Fruit fly (Drosophila melanogaster) S2 (cell line): ENCODE data around the gene Rbp1.

Experiments used
- CG8478 ChIP-seq: fragments of >200 bp; optimal IDR thresholded peaks from 2 replicates; lab custom pipeline; 2018
- CTCF ChIP-seq, 2 experiments: fragments of >200 bp; optimal IDR thresholded peaks; 2 replicates each; lab custom pipeline; 2018

Gene Rbp1

DNA sequence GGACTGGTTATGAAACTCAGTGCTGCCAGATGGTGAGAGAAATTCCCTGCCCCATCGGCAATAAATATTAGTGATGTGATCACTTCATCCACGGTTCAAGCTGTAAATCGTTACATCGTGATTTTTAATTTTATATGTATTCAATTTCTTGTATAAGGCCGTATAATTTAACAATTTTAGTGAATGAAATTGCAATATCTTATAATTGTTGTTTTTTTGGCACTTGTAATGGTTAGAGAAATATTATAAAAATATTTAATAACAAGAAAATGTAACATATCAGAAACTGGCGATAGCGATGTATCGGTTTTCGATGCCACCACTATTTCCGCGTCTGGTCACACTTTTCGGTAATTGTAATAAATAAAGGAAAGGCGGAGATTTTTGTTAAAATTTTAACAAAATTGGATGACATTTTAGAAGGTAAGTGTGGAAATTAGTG is at the start of gene Rbp1, which contains the start of gene mRpL37:
Rbp1 (plus strand) TSS at position 326 of the 442 bp plus-strand sequence.
mRpL37 (minus strand) TSS at position 35 of the 442 bp plus-strand sequence.
- TF ChIP-seq CTCF (optimal IDR thresholded peaks at IDR 0.05; lab: Kevin White, UChicago), result no peak
- TF ChIP-seq CG8478 (lab: Kevin White, UChicago), result no peak

DNA sequence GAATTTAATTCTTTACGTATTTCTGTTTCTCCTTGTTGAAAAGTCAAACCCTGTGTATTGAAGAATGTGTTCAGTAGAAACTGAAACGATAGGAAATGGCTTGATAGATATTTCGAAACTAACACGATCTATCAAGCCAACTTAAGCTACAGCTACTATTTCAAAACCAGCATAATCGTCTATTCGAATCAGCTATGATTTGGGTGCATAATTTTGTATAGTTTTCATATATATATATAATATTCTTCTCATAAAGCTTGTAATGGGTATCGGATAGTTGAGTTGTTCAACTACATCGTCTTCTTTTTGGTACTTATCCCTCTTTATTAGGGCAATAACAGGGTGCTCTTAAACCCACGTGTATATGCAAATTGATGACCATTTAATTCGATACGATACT is 48.3 kb upstream of the Rbp1 start, which contains the start of gene tomboy20:
tomboy20 (minus strand) TSS at position 101 of the 400 bp plus-strand sequence.
- TF ChIP-seq CG8478 (lab: Kevin White, UChicago) (no peak), CTCF (optimal IDR thresholded peaks at IDR 0.05; lab: Kevin White, UChicago) (no peak)

DNA sequence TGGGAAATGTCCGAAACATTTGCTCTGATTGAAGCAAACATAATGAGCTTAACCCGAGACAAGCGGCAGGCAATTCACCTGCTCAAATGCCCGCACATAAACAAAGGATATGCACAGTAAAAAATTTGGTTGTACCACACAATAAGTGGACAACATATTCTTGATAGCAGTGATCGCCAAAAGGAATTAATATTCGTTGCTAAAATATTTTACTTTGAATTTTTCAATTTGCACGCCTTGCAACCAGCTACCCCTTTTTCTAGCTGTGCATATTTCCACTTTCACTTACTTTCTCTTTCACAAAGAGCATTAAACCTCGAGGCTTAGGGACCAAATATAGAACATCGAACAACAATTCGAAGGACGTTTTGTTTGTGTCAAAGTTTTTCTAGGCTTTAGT is 36.5 kb upstream of the Rbp1 start:
- TF ChIP-seq CTCF (optimal IDR thresholded peaks at IDR 0.05; lab: Kevin White, UChicago), result no peak
- TF ChIP-seq CG8478 (lab: Kevin White, UChicago), result no peak

DNA sequence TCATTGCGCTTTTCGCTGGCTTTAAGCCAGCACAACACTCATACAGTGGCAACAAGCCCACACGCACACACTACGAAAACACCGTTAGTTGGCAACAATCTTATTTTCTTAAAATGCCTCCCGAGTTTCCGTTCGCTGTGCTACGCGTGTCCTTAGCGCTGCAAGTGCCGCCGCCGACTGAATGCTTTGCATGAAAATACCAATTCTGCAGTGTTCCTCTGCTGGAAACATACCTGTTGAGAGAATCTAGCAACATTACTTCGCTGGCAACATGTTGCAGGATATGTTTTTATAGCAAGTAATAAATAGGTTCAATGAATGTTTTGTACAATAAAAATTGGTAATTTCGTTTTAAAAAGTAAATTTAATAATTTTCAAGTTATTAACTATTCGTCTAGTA is 33.1 kb upstream of the Rbp1 start, which contains the start of gene TkR86C:
TkR86C (minus strand) TSS at position 168 of the 400 bp plus-strand sequence.
- TF ChIP-seq CG8478 (lab: Kevin White, UChicago), result no peak
- no peak for TF ChIP-seq CTCF (optimal IDR thresholded peaks at IDR 0.05; lab: Kevin White, UChicago)

DNA sequence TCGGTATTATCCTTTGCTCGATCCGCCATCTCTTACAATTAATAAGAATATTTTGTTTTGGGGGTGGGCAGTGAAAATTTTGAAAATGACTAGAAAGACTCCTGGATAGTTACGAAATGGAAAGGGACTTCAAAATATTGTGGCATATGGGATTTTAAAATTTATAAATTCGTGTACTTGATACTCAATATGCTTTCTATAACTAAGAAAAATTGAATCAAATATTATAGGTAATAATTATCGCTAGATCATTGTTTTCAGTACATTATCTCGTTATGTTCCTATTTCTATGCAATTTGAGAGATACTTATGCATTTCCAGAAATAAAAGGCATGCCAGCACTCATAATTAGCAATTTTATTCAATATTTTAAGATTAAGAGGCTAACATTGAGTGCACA is 28.6 kb upstream of the Rbp1 start, which contains the start of gene CG14691:
CG14691 (minus strand) TSS at position 101 of the 400 bp plus-strand sequence.
- TF ChIP-seq CTCF (optimal IDR thresholded peaks at IDR 0.05; lab: Kevin White, UChicago) (no peak), CG8478 (lab: Kevin White, UChicago) (no peak)

DNA sequence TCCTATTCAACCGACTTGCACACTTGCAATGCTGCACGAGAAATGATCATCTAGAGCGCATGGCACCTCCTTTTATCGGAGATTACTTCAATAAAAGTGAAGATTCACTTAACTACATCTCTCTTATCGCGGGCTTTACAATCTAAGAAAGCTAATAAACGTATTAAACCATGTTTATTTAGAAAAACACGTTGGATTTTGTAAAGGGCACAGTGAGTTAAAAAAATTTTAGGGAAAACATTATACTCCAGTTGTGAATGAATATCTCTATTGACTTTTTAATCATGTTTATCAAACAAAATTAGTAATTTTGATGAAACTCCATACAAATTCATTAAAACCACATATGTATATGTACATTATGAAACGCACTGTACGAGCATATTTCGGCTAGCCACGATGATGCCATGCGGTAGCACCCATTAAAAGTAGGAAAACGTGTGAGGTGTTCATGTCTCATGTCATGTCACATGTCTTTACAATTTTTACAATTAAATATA is 24.8 kb upstream of the Rbp1 start, which contains the start of gene CG31272:
CG31272 (minus strand) TSS at position 51 of the 500 bp plus-strand sequence.
- no peak for TF ChIP-seq CTCF (optimal IDR thresholded peaks at IDR 0.05; lab: Kevin White, UChicago)
- TF ChIP-seq CG8478 (lab: Kevin White, UChicago), result no peak

DNA sequence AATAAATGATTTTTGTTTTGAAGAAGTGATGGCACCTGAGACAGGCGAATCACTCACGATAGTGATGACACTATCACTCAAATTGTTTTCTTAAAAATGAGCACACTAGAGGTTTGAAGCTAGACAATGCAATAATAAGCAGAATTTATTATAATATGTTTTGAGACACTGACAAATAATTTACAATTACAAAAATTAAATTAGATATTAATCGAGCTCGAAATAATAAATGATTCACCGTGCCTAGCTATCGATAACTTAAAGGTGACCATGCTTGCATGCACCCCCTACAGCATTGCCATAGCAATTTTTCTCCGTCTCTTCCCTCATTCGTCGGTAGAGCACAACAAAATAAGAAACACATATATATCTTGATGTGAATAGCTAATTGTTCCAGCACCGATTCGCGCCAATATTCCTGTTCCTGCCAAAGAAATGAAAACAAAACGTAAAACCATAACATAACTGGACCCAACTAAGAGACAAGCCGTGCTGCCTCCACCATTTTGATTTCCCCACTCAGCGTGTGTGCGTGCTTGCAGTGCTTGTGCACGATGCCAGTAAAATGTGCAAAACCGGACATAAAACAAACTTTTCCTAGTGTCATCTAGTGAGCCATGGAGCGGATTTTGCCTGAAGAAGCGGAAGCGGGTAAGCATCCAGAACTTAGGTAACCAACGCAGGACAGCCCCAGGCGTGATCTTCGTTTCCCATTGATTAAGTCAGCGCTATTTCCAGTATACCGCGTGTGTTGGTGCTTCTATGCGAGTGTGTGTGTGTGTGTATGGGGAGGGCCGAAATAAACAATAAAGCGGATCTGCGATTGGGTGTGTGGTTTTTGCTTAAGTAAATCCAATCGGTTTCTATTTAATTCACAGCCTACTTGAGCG is 23.0 kb upstream of the Rbp1 start, which contains the start of the genes MED7 and Cap-H2:
MED7 (minus strand) TSS at position 67 of the 890 bp plus-strand sequence.
Cap-H2 (plus strand) TSS at position 345 of the 890 bp plus-strand sequence.
- TF ChIP-seq CTCF (optimal IDR thresholded peaks at IDR 0.05; lab: Kevin White, UChicago), result no peak
- no peak for TF ChIP-seq CG8478 (lab: Kevin White, UChicago)

DNA sequence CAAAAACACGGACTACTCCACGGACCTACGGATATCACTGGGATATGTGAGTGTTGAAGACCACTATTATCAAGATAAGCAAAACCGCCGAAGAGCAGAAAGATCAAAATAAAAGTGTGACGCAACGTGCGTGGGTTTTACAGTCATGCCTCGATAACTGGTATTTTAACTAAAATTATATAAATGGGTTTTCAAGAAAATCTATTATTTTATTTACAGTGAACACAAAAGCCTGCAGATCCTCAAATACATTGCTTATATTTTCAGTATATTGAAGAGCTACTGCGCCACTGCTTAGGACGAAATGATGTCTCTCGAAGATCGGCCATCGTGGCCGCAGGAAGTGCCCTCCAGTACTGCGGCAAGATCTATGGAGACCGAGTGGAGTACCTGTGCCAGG is 22.2 kb upstream of the Rbp1 start:
- TF ChIP-seq CTCF (optimal IDR thresholded peaks at IDR 0.05; lab: Kevin White, UChicago) (no peak), CG8478 (lab: Kevin White, UChicago) (no peak)

DNA sequence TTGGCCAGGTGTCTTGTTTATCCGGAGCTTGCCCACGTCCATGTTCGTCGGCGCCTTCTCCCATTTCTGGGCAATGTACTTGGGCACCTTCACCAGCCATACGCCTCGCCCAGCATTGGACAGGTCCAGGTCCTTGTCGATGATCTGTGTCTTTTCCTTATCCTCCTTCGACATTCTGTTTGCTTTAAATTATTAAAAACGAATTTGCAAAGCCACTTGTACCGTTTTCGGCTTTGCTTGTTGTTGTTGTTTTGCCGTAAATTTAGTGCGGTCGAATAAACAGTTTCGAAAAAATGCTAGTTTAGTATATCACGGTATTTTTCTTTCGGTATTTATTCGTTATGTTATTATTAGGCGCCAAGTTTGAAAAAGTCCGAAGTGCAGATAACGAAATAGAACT is 16.7 kb upstream of the Rbp1 start, which contains the start of gene TfIIFbeta:
TfIIFbeta (minus strand) TSS at position 279 of the 400 bp plus-strand sequence.
- TF ChIP-seq CG8478 (lab: Kevin White, UChicago) (no peak), CTCF (optimal IDR thresholded peaks at IDR 0.05; lab: Kevin White, UChicago) (no peak)

DNA sequence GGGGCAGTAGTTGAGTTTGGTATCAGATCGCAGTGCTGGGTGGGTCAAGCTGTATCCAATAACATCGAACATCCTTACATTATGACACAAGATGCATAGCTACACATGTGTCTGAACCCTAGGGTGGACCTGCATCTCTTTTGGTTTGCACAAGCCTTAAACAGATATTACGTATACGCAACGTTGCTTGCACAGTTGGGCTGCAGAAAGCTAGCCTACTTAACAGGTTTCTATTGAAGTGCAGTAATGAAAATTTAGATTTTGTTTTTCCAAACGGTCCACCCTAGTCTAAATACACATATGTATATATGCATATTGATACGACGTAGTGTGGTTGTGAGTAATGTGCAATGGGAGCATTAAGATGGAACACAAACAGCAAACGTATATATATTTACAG is 8.9 kb upstream of the Rbp1 start:
- no peak for TF ChIP-seq CG8478 (lab: Kevin White, UChicago)
- no peak for TF ChIP-seq CTCF (optimal IDR thresholded peaks at IDR 0.05; lab: Kevin White, UChicago)

DNA sequence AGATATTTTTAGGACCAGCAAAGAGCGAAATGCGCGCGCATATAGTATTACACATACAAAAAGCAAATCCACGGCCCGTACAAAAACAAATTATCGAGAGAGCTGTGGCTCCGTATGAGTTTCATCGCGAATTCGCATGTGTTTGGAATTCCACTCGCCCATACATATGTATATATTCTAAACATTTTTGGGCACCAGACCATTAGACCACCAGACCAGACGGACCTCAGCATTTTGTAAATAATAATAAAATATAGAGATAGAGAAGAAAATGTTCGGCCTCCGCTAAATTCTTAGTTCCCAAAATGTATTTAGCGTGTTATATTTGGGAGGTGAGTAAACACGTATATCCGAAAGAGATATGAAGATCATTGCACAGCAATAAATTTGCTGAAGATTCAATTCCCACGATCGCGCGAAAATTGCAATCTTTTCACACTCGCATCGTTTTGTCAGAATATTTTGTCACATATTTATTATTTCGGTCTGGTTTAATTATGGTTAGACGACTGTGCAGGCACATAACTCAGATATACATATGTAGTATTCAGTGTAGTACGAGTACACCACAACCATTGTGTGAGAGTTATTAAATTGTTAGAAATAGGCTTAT is 8.0 kb upstream of the Rbp1 start:
- no peak for TF ChIP-seq CG8478 (lab: Kevin White, UChicago)
- no peak for TF ChIP-seq CTCF (optimal IDR thresholded peaks at IDR 0.05; lab: Kevin White, UChicago)

DNA sequence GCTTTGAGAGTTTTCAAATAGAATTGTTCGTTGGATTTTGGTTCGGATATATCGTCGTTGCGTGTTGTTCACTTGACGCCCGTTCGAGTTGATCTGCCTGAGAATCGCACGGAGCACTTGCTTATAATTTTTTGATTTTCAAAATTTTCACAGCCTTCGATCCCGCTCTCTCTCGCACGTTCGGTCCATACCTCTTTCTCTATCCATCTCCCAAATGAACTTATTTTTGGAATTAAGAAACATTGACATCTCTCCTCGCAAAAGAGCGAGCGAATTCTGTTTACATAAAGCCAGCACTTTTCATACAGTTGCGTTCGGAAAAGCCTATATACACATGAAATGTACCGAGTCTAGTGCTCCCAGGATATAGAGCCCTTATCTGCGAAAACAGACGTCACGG is 6.9 kb upstream of the Rbp1 start, which contains the start of the genes CG45076, CG45078 and fau:
CG45076 (minus strand) TSS at position 101 of the 400 bp plus-strand sequence.
CG45078 (minus strand) TSS at position 101 of the 400 bp plus-strand sequence.
fau (minus strand) TSS at position 101 of the 400 bp plus-strand sequence.
- TF ChIP-seq CG8478 (lab: Kevin White, UChicago) (no peak), CTCF (optimal IDR thresholded peaks at IDR 0.05; lab: Kevin White, UChicago) (no peak)

DNA sequence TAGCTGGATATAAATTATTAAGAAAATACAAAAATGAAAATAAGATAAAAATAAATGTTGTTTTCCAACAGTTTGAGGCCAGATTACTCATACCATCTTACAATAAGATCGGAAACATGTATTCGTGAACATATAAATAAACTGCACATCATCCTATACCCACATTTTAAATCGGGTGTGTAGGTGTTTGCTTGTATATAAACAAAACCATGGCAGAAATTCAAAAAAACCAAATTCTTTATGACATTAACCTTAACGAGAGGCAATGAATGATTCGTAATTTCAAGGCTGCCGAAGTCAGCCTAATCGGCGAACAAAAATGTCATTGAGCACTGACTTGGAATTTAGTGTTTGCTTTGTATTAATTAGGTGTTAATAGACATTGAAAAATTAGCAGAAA is 6.0 kb upstream of the Rbp1 start:
- no peak for TF ChIP-seq CTCF (optimal IDR thresholded peaks at IDR 0.05; lab: Kevin White, UChicago)
- no peak for TF ChIP-seq CG8478 (lab: Kevin White, UChicago)

DNA sequence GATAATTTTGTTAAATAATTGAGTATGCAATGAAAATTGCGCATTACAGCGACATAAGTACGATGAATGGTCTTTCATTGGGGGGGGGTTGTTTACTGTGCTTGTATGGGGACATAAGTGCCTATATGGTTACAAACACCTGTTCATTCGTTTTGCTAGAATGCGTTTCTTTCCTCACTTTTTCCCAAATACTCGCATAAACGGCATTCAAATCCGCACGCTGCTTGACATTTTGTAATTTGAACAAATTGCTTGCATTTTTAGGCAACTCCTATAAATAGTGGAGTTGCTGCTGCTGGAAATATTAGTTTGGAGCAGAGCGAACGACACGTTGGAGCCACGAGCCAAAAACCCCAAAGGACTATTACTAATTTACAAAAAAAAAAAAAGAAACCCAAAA is 4.9 kb upstream of the Rbp1 start, which contains the start of gene Desi:
Desi (plus strand) TSS at position 301 of the 400 bp plus-strand sequence.
- TF ChIP-seq CTCF (optimal IDR thresholded peaks at IDR 0.05; lab: Kevin White, UChicago) (no peak), CG8478 (lab: Kevin White, UChicago) (no peak)
